Fruit fly (Drosophila melanogaster): ENCODE data around the gene tin.
A peak's percentile ranks its signal among the peaks of the same experiment; 100 is the strongest.

Gene tin

DNA sequence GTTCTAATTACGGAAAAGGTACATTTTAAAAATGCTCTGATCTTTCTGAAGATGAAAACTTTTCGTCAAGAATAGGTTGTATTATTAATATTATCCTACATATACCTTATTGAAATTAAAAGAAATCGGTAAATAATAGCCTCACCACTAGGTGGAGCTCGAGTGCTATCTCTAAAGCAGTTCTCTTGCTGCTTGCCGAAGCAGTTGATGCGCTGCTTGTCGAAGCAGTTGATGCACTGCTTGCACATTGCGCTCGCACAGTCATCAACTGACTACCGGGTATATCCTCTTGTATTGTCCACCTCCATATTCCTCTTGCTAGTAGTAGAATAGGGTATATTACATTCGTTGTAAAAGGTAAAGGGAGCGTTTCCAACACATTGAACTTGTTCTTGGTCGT is 29.6 kb downstream of the tin start (continued):
- TF ChIP-seq ttk (GFP tag; IDR thresholded peaks at IDR 0.05) (peak; percentile 15; the same call in 1 of the 2 replicates), jumu (GFP tag; optimal IDR thresholded peaks at IDR 0.05) (peak; percentile 20), CG31365 (tag; optimal IDR thresholded peaks at IDR 0.05) (peak; percentile 100), Dad (GFP tag; optimal IDR thresholded peaks at IDR 0.05) (peak; percentile 17), CG14710 (tag; optimal IDR thresholded peaks at IDR 0.05) (peak; percentile 19), CG42726 (GFP tag; IDR thresholded peaks at IDR 0.05; ENCODE audit: partially characterized antibody) (peak; percentile 95), Hmr (GFP tag; optimal IDR thresholded peaks at IDR 0.05) (peak; percentile 24), dysf (GFP tag; IDR thresholded peaks at IDR 0.05) (0 out of 3 replicates have a peak, but pooled peaks have one; percentile 17), bcd (GFP tag; optimal IDR thresholded peaks at IDR 0.05) (peak; percentile 2), Hr78 (GFP tag; optimal IDR thresholded peaks at IDR 0.05) (peak in 1 of 2 experiments; percentile 43), ken (GFP tag; IDR thresholded peaks at IDR 0.05) (peak; percentile 27; the same call in 2 of the 3 replicates), Ets65A (GFP tag) (peak; percentile 93), exex (tag; optimal IDR thresholded peaks at IDR 0.05) (no peak), CG33213 (GFP tag; optimal IDR thresholded peaks at IDR 0.05) (peak; percentile 44), ind (GFP tag; optimal IDR thresholded peaks at IDR 0.05) (peak; percentile 15), CG11247 (GFP tag; IDR thresholded peaks at IDR 0.05) (peak; percentile 37; the same call in 1 of the 2 replicates)

DNA sequence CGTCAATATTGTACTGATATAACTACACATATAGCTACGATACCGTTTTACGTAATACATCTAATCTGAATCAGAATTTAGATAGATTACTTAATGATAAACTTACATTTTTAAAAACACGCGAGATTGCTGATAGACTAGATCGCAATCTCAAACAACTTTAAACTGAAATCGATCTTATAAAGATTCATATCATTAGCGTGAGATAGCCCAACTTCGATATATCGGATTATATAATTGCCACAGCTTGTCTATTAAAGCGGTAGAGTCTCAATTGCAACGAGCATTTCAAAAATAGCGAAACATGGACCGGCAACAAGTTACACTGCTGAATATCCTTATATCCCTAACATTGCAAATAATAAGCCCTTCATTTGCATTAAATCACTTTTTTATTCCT is 30.0 kb downstream of the tin start, which contains the start of gene CheB93b:
Gene CheB93b, plus strand, starts transcription at position 301 of the 400 bp plus-strand sequence.
- TF ChIP-seq CG15601 (tag; optimal IDR thresholded peaks at IDR 0.05) = no peak
- TF ChIP-seq Pdp1 (GFP tag; optimal IDR thresholded peaks at IDR 0.05) = peak in 1 of 2 experiments; percentile 65

DNA sequence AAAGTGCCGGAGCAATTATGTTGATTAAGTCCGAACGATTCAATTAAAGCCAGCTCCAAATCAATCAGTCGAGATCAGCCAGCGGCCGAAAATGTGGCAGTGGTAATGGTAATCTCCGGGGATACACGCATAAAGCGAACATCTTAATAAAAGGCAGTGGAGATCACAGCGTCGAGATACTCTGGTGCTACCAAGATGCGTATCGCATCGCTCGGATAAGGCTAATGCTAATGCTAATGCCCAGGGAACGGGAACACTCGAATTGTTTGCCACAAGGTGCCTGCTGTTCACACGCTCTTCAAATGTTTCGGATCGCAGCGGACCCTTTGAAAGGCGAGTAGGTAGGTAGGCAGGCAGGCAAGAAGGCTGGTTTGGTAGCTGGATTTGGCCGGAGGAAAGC is 35.4 kb downstream of the tin start:
- no peak for TF ChIP-seq CG31441 (GFP tag; IDR thresholded peaks at IDR 0.05)
- TF ChIP-seq Ets65A (GFP tag) = peak; percentile 59
- TF ChIP-seq CG6254 (GFP tag; optimal IDR thresholded peaks at IDR 0.05) = peak; percentile 67
- TF ChIP-seq grn (GFP tag; optimal IDR thresholded peaks at IDR 0.05) = peak; percentile 82

DNA sequence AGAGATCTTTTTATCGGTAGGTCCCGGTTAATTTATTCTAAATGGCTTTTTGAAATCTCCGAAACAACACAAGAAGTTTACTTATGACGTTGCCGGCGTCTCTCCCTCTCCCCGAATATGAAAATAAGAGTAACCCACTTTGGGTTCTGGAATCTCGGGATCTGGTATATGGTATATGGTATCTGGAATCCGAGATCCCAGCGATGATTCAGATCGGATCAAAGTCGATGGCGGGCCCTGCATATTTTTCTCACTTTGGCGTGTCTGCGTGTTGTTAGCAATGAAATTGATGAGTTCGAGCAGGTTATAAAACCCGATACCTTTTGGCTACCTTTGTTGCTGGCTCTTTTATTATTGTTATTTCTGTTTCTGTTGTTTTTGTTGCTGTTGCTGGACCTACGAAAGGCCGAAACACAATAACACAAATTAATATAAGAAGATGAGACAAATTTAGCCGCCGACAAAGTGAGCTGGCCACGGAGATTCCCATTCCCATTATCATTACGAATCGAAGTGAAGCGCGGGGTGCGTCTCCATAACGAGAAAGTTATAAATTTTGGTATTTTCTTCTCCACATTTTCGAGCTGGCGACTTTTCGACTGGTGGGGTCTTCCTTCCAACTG is 36.4 kb downstream of the tin start:
- TF ChIP-seq CG32532 (GFP tag; IDR thresholded peaks at IDR 0.05) (no peak), so (GFP tag; IDR thresholded peaks at IDR 0.05) (no peak), ato (GFP tag; IDR thresholded peaks at IDR 0.05; ENCODE audit: partially characterized antibody) (no peak), CG18599 (GFP tag; optimal IDR thresholded peaks at IDR 0.05) (no peak), HLH54F (GFP tag; optimal IDR thresholded peaks at IDR 0.05) (no peak), Awh (GFP tag; IDR thresholded peaks at IDR 0.05) (peak; percentile 82; the same call in 1 of the 2 replicates), grn (GFP tag; optimal IDR thresholded peaks at IDR 0.05) (peak; percentile 61), abd-A (tag; optimal IDR thresholded peaks at IDR 0.05) (peak; percentile 87), Blimp-1 (GFP tag; optimal IDR thresholded peaks at IDR 0.05) (peak; percentile 40), Dp (GFP tag; optimal IDR thresholded peaks at IDR 0.05) (no peak), CG7928 (GFP tag; optimal IDR thresholded peaks at IDR 0.05) (no peak), CG15011 (GFP tag; optimal IDR thresholded peaks at IDR 0.05) (no peak), slou (GFP tag; optimal IDR thresholded peaks at IDR 0.05) (no peak), Nf-YB (GFP tag; optimal IDR thresholded peaks at IDR 0.05) (peak; percentile 56), CG1832 (GFP tag; optimal IDR thresholded peaks at IDR 0.05) (no peak), CG5245 (GFP tag; optimal IDR thresholded peaks at IDR 0.05) (no peak), sd (tag; optimal IDR thresholded peaks at IDR 0.05) (peak; percentile 18), CG13894 (tag; optimal IDR thresholded peaks at IDR 0.05) (peak; percentile 68), oc (tag; optimal IDR thresholded peaks at IDR 0.05) (peak; percentile 84), CG11398 (GFP tag; optimal IDR thresholded peaks at IDR 0.05) (no peak), kni (GFP tag; optimal IDR thresholded peaks at IDR 0.05) (peak; percentile 57), Xrp1 (GFP tag; IDR thresholded peaks at IDR 0.05) (no peak), gsb-n (tag; optimal IDR thresholded peaks at IDR 0.05) (peak; percentile 22), CG17328 (GFP tag; IDR thresholded peaks at IDR 0.05) (no peak), CG14667 (GFP tag; IDR thresholded peaks at IDR 0.05) (no peak)

Measured in whole organism, embryonic.